Worm (Caenorhabditis elegans): ENCODE results near the gene efhd-1.

DNA sequence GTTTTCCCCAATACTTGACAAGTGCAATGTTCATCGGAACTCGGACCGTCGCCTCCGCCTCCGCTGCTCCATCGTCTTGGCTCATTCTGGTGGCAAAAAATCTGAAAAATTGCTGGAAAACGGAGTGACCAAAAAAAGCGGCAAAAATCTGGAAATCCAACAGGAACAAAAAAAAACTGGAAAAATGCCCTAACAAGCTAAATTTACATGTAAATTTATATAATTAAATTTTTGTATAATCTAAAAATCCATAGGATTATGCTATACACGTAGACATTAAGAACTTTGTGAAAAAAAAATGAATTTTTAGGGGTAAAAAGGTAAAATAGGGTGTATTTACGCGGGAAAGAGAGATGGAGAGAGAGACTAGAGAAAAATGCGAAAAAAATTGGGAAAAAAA lies 47.6 kb downstream of the efhd-1 start, which contains the start of gene Y48B6A.13:
- no peak for TF ChIP-seq tra-4 (tag; optimal IDR thresholded peaks at IDR 0.05)
- no peak for TF ChIP-seq tbx-11 (GFP tag; IDR thresholded peaks at IDR 0.05)
- no peak for TF ChIP-seq ets-7 (tag; optimal IDR thresholded peaks at IDR 0.05)
- no peak for TF ChIP-seq ceh-13 (GFP tag; optimal IDR thresholded peaks at IDR 0.05)
- no peak for TF ChIP-seq flt-1 (GFP tag; IDR thresholded peaks at IDR 0.05)
- TF ChIP-seq F13C5.2 (tag; optimal IDR thresholded peaks at IDR 0.05), result no peak
- no peak for TF ChIP-seq aly-1 (tag; optimal IDR thresholded peaks at IDR 0.05)
- no peak for TF ChIP-seq ceh-36 (tag; optimal IDR thresholded peaks at IDR 0.05)
- no peak for TF ChIP-seq scrt-1 (GFP tag; IDR thresholded peaks at IDR 0.05)
- TF ChIP-seq tbx-37 (GFP tag; conservative IDR thresholded peaks at IDR 0.05), result no peak
- TF ChIP-seq pes-1 (GFP tag; IDR thresholded peaks at IDR 0.05), result no peak
- no peak for TF ChIP-seq ama-1 (optimal IDR thresholded peaks at IDR 0.05)
- no peak for TF ChIP-seq sea-1 (GFP tag; conservative IDR thresholded peaks at IDR 0.05)
- TF ChIP-seq hmbx-1 (tag; optimal IDR thresholded peaks at IDR 0.05), result no peak

Data from whole organism, early embryonic.